Fruit fly (Drosophila melanogaster): ENCODE measurements around the gene CG11504.

Gene CG11504

DNA sequence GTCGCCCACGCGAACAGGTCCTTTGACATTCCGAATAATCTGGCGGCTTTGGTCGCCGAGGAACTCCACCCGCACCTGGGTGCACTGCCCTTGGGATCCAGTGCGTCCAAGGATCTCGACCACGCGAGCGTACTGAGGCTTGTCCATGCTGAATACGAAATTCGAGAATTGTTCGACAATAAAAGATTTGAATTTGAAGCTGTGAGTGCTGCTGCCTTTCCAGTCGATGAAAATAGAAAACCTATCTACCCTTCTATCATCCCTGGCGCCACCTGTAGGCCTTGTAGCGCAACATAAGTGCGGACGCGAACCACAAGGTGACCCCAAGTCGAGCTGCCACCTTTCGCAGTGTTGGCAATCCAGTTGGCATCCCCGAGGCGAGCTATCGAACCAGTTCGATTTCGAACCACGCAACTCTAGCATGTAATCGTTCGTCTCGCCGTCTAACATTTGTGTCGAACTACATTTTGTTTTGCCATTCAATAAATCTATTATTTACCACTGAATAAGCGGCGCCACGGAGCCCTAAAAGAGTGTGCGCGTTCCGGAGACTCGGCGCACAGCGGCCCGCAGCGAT is 24.8 kb downstream of the CG11504 start, which contains the start of the genes RpS28a and Axn (continued):
- no peak for TF ChIP-seq CG8924 (tag; optimal IDR thresholded peaks at IDR 0.05)
- TF ChIP-seq CG5180 (GFP tag; optimal IDR thresholded peaks at IDR 0.05): peak; percentile 100
- peak; percentile 32 for TF ChIP-seq dm (GFP tag; optimal IDR thresholded peaks at IDR 0.05)
- no peak for TF ChIP-seq peb (GFP tag; IDR thresholded peaks at IDR 0.05)
- no peak for TF ChIP-seq CG7963 (GFP tag; IDR thresholded peaks at IDR 0.05; ENCODE audit: partially characterized antibody)
- no peak for TF ChIP-seq CG4730 (GFP tag; IDR thresholded peaks at IDR 0.05)
- TF ChIP-seq CG6791 (GFP tag; IDR thresholded peaks at IDR 0.05; ENCODE audit: partially characterized antibody): peak; percentile 4; the same call in 1 of the 3 replicates
- no peak for TF ChIP-seq az2 (GFP tag; optimal IDR thresholded peaks at IDR 0.05)
- peak; percentile 43 for TF ChIP-seq Xbp1 (GFP tag; optimal IDR thresholded peaks at IDR 0.05)
- peak; percentile 5 for TF ChIP-seq lilli (GFP tag; optimal IDR thresholded peaks at IDR 0.05)
- no peak for TF ChIP-seq Neu2 (GFP tag; optimal IDR thresholded peaks at IDR 0.05; ENCODE audit: borderline replicate concordance)
- no peak for TF ChIP-seq zen (tag; optimal IDR thresholded peaks at IDR 0.05)
- TF ChIP-seq tx (GFP tag; optimal IDR thresholded peaks at IDR 0.05): no peak
- no peak for TF ChIP-seq CG30403 (GFP tag; optimal IDR thresholded peaks at IDR 0.05)
- TF ChIP-seq cato (GFP tag; optimal IDR thresholded peaks at IDR 0.05; ENCODE audit: borderline replicate concordance): no peak
- no peak for TF ChIP-seq H15 (GFP tag; IDR thresholded peaks at IDR 0.05)
- no peak for TF ChIP-seq mld (GFP tag; IDR thresholded peaks at IDR 0.05; ENCODE audit: partially characterized antibody)
- no peak for TF ChIP-seq CG7372 (GFP tag; IDR thresholded peaks at IDR 0.05)
- TF ChIP-seq dati (GFP tag; IDR thresholded peaks at IDR 0.05): no peak
- TF ChIP-seq Chrac-16 (GFP tag; optimal IDR thresholded peaks at IDR 0.05): no peak
- TF ChIP-seq Dbx (GFP tag; IDR thresholded peaks at IDR 0.05): no peak
- TF ChIP-seq CG32772 (GFP tag; IDR thresholded peaks at IDR 0.05): no peak
- TF ChIP-seq hb (GFP tag; IDR thresholded peaks at IDR 0.05; ENCODE audit: partially characterized antibody): no peak; the same call in 1 of the 3 replicates
- TF ChIP-seq insv (GFP tag; optimal IDR thresholded peaks at IDR 0.05): peak in 1 of 2 experiments; percentile 33
- TF ChIP-seq Meics (GFP tag; optimal IDR thresholded peaks at IDR 0.05): no peak
- no peak for TF ChIP-seq CG3065 (GFP tag; optimal IDR thresholded peaks at IDR 0.05)
- peak; percentile 81 for TF ChIP-seq CG15601 (tag; optimal IDR thresholded peaks at IDR 0.05)
- TF ChIP-seq CG9215 (GFP tag; IDR thresholded peaks at IDR 0.05): no peak
- TF ChIP-seq jumu (GFP tag; optimal IDR thresholded peaks at IDR 0.05): peak; percentile 15
- peak; percentile 7 for TF ChIP-seq CG10267 (tag; optimal IDR thresholded peaks at IDR 0.05)
- 0 out of 2 replicates have a peak, but pooled peaks have one; percentile 6 for TF ChIP-seq CG10321 (GFP tag; IDR thresholded peaks at IDR 0.05)
- TF ChIP-seq CG17912 (GFP tag; optimal IDR thresholded peaks at IDR 0.05): peak; percentile 32
- TF ChIP-seq CG13287 (GFP tag; IDR thresholded peaks at IDR 0.05; ENCODE audit: partially characterized antibody): peak; percentile 57
- TF ChIP-seq h (optimal IDR thresholded peaks at IDR 0.05): no peak
- TF ChIP-seq CG10366 (GFP tag; IDR thresholded peaks at IDR 0.05): no peak
- TF ChIP-seq nmo (GFP tag; optimal IDR thresholded peaks at IDR 0.05): peak; percentile 19
- no peak for TF ChIP-seq CG14441 (GFP tag; IDR thresholded peaks at IDR 0.05)
- TF ChIP-seq odd (GFP tag; optimal IDR thresholded peaks at IDR 0.05): no peak
- TF ChIP-seq CG5953 (GFP tag; IDR thresholded peaks at IDR 0.05): no peak
- peak; percentile 98 for TF ChIP-seq pzg (GFP tag; optimal IDR thresholded peaks at IDR 0.05)
- no peak for TF ChIP-seq toy (GFP tag; IDR thresholded peaks at IDR 0.05)
- no peak for TF ChIP-seq Usf (GFP tag; optimal IDR thresholded peaks at IDR 0.05)
- TF ChIP-seq B-H2 (GFP tag; optimal IDR thresholded peaks at IDR 0.05): peak; percentile 49
- TF ChIP-seq gcm2 (GFP tag; optimal IDR thresholded peaks at IDR 0.05): no peak
- TF ChIP-seq ERR (GFP tag; optimal IDR thresholded peaks at IDR 0.05): peak; percentile 94
- TF ChIP-seq CG42726 (GFP tag; IDR thresholded peaks at IDR 0.05; ENCODE audit: partially characterized antibody): peak; percentile 59
- peak; percentile 91 for TF ChIP-seq Lhr (GFP tag; optimal IDR thresholded peaks at IDR 0.05)
- no peak for TF ChIP-seq prd (optimal IDR thresholded peaks at IDR 0.05)
- TF ChIP-seq prd (GFP tag; IDR thresholded peaks at IDR 0.05): 0 out of 3 replicates have a peak, but pooled peaks have one; percentile 28
- TF ChIP-seq danr (GFP tag; IDR thresholded peaks at IDR 0.05): no peak
- no peak for TF ChIP-seq CG6654 (GFP tag; optimal IDR thresholded peaks at IDR 0.05)
